Worm (Caenorhabditis elegans) whole organism, early embryonic: ENCODE results near the gene ZK1127.4.
"Not testable (repeated sequence)": the region's sequence is repeated elsewhere in the genome, so short reads cannot be mapped to it uniquely, and the experiment has no call there.

Source experiments
- B0310.2 ChIP-seq: sonication (generic microtip); optimal IDR thresholded peaks from 2 replicates; lab custom pipeline; 2016; ENCODE audit warnings: mild to moderate bottlenecking, missing genetic modification characterization, missing compliant biosample characterization
- F13C5.2 ChIP-seq: sonication (generic microtip); optimal IDR thresholded peaks from 2 replicates; lab custom pipeline; 2017; ENCODE audit warnings: mild to moderate bottlenecking, missing genetic modification characterization, inconsistent platforms, missing compliant biosample characterization
- aly-1 ChIP-seq: sonication (generic microtip); optimal IDR thresholded peaks from 2 replicates; lab custom pipeline; 2016; ENCODE audit warnings: missing genetic modification characterization, missing compliant biosample characterization
- ama-1 ChIP-seq: fragments of 150-350 bp; optimal IDR thresholded peaks from 2 replicates; lab custom pipeline; 2014
- ceh-13 ChIP-seq: fragments of 200-800 bp; sonication (Bioruptor generic); optimal IDR thresholded peaks from 2 replicates; lab custom pipeline; 2018; ENCODE audit warnings: mild to moderate bottlenecking, missing genetic modification characterization, missing compliant biosample characterization
- ceh-36 ChIP-seq: sonication (generic microtip); optimal IDR thresholded peaks from 2 replicates; lab custom pipeline; 2016; ENCODE audit warnings: missing genetic modification characterization, inconsistent platforms, missing compliant biosample characterization
- ets-7 ChIP-seq: sonication (generic microtip); optimal IDR thresholded peaks from 2 replicates; lab custom pipeline; 2016; ENCODE audit warnings: missing genotype, missing genetic modification characterization, missing compliant biosample characterization
- flt-1 ChIP-seq: fragments of 200-800 bp; sonication (Bioruptor generic); IDR thresholded peaks from 2 replicates; pipeline ENCODE4 v1.3.6; 2022; ENCODE audit warnings: missing genetic modification characterization, missing compliant biosample characterization
- hmbx-1 ChIP-seq: sonication (generic microtip); optimal IDR thresholded peaks from 2 replicates; lab custom pipeline; 2016; ENCODE audit warnings: mild to moderate bottlenecking, missing genetic modification characterization, missing compliant biosample characterization
- hmg-4 ChIP-seq: fragments of 200-800 bp; sonication (Bioruptor generic); optimal IDR thresholded peaks from 2 replicates; lab custom pipeline; 2018; ENCODE audit warnings: mild to moderate bottlenecking, missing genetic modification characterization, missing compliant biosample characterization
- hnd-1 ChIP-seq: sonication (generic microtip); optimal IDR thresholded peaks from 2 replicates; lab custom pipeline; 2016; ENCODE audit warnings: missing genetic modification characterization, missing compliant biosample characterization
- pes-1 ChIP-seq: fragments of 200-800 bp; sonication (Bioruptor generic); IDR thresholded peaks from 2 replicates; pipeline ENCODE4 v1.3.6; 2022; ENCODE audit warnings: missing genetic modification reagents, missing genetic modification characterization, missing compliant biosample characterization
- scrt-1 ChIP-seq: fragments of 200-800 bp; sonication (Bioruptor generic); IDR thresholded peaks from 2 replicates; pipeline ENCODE4 v1.3.6; 2022; ENCODE audit warnings: missing genetic modification characterization, missing compliant biosample characterization
- sea-1 ChIP-seq: fragments of 200-800 bp; sonication (Bioruptor generic); conservative IDR thresholded peaks from 2 replicates; pipeline ENCODE4 v1.3.6; 2022; ENCODE audit warnings: missing genetic modification characterization, missing compliant biosample characterization
- tbx-11 ChIP-seq: fragments of 200-800 bp; sonication (Bioruptor generic); IDR thresholded peaks from 2 replicates; pipeline ENCODE4 v1.3.6; 2022; ENCODE audit warnings: missing genetic modification characterization, missing compliant biosample characterization
- tbx-37 ChIP-seq: fragments of 200-800 bp; sonication (Bioruptor generic); conservative IDR thresholded peaks from 2 replicates; pipeline ENCODE4 v1.3.6; 2022; ENCODE audit warnings: missing genetic modification reagents, missing genetic modification characterization, missing compliant biosample characterization
- tra-4 ChIP-seq: sonication (generic microtip); optimal IDR thresholded peaks from 2 replicates; lab custom pipeline; 2017; ENCODE audit warnings: missing genetic modification characterization, missing compliant biosample characterization

ZK1127.4 gene

DNA sequence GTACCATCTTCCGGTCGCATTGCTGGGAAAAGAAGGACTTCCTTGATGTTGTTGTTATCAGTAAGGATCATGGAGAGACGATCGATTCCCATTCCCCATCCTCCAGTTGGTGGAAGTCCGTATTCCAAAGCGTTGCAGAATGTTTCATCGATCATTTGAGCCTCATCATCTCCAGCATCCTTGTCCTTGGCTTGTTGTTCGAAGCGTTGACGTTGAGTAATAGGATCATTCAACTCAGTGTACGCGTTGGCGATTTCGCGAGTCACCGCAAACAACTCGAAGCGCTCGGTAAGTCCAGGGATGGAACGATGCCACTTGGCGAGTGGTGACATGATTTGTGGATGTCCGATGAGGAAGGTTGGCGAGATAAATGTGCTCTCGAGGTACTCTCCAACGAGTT lies 16.7 kb downstream of the ZK1127.4 start:
- TF ChIP-seq ama-1 (lab: Kevin White, UChicago) = no peak
- no peak for TF ChIP-seq hmbx-1
- no peak for TF ChIP-seq F13C5.2 (tag; lab: Kevin White, UChicago)

DNA sequence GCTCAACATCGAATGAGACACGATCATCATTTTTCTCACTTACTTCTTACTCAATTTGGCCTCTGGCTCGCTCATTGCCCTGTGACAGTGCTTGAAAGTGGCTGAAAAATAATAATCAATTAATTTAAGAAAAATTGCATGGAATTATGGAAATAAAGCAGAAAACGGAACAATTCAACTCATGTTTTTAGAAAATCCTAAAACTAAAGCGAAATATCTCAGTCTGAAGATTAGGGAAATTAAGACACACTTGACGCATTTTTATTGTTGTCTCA lies 18.5 kb downstream of the ZK1127.4 start, which contains the start of gene kars-1:
Gene kars-1 (minus strand): TSS at position 101 of the 275 bp plus-strand sequence.
- TF ChIP-seq hmg-4 (GFP tag; lab: Kevin White, UChicago) (no peak), pes-1 (GFP tag; lab: Robert Waterston, UW) (no peak), ceh-13 (no peak), sea-1 (GFP tag; lab: Robert Waterston, UW) (no peak), hnd-1 (tag; lab: Kevin White, UChicago) (no peak), tbx-37 (no peak), flt-1 (no peak), ama-1 (lab: Kevin White, UChicago) (no peak), ets-7 (no peak), tbx-11 (GFP tag; lab: Robert Waterston, UW) (no peak), F13C5.2 (tag; lab: Kevin White, UChicago) (no peak)

DNA sequence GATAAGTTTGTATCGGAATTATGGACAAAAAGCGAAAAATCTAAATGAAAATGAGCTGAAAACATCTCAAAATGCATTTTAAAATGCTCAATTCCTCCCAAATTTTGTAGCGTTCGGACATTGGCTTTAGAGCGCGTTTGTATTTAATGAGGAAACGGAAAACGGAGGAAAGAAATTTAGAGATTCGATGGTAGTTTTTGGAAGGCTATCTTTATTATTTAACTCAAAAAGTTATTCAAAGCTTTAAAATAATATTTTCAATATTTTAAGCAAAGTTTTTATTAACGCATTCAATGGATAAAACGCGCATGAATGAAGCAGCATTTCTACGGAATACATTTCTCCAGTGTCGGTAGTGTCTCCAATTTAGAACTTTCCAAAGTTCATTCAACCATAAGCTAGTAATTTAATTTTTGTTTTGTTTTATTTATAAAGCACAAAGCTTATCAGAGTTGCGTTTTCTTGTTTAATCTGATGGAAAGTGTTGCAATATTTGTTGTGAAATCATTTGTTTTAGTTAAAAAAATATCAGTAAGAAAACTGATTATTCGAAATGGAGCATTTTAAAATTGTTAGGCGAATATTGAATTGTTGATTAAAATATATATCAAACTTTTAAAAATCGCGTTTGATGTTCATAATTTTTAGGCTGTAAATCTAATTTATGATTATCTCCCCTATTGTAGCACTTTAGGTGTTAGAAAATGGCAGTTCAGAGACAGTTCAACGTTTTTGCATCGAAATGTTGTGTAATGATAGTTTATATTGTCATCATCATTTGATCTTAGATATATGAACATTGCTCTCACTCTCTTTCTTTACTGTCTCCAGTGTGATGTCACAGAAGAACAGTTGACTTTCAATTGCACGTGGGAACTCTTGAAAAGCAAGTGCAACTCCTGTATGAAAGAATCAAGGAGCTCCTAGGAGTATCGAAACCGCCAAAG lies 19.1 kb downstream of the ZK1127.4 start:
- TF ChIP-seq tbx-11 (GFP tag; lab: Robert Waterston, UW) (no peak), tbx-37 (0 out of 2 replicates have a peak, but pooled peaks have one; percentile 19), hnd-1 (tag; lab: Kevin White, UChicago) (peak; percentile 5), ceh-13 (peak; percentile 5), ets-7 (peak; percentile 18)

DNA sequence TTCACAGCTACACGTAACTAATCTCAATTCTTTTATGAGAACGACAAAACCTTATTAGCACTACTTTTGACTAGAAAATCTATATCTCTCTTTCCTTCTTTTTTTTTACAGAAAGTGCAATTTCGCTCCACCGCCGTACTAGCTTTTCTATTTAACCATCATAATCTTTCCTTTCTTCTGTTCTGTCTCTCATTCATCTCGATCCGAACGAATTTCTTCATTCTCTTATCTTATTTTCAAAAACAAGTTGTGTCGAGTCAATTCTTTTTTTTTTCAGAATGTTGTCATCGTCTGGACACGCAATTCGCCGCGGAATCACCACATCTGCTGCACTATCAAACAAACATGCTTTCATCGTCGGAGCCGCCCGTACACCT lies 19.8 kb downstream of the ZK1127.4 start, which contains the start of gene kat-1:
Gene kat-1 (plus strand): TSS at position 278 of the 377 bp plus-strand sequence.
- TF ChIP-seq flt-1 (no peak), ets-7 (no peak), ama-1 (lab: Kevin White, UChicago) (no peak), hmg-4 (GFP tag; lab: Kevin White, UChicago) (no peak), tbx-37 (no peak), tbx-11 (GFP tag; lab: Robert Waterston, UW) (no peak), F13C5.2 (tag; lab: Kevin White, UChicago) (no peak), B0310.2 (no peak)

DNA sequence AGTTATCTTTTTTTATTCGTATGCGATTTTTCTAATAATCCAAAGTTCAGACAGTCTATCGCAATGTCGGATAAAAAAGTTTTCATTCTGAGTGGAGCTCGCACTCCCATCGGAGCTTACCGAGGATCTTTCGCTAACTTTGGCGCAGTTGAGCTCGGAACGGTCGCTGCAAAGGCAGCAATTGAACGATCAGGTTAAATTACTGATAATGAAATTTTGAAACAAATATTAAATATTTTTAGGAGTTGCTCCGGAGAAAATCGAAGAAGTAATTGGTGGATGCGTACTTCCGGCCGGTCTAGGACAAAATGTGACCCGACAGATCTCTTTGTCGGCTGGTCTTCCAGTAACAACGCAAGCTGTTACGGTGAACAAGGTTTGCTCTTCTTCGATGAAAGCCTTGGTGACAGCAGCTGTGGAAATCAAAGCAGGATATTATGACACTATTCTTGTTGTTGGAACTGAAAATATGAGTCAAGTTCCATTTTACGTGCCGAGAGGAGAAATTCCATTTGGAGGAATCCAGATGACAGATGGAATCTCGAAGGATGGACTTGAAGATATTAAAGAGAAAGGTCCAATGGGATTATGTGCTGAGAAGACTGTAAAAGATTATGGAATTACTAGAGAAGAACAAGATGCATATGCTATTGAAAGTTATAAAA lies 21.9 kb downstream of the ZK1127.4 start, which contains the start of gene T02G5.7:
Gene T02G5.7 (plus strand): TSS at position 51 of the 665 bp plus-strand sequence.
- TF ChIP-seq hmbx-1 (no peak), F13C5.2 (tag; lab: Kevin White, UChicago) (no peak), B0310.2 (no peak), ama-1 (lab: Kevin White, UChicago) (no peak), tra-4 (no peak), scrt-1 (GFP tag; lab: Robert Waterston, UW) (no peak), ceh-36 (tag; lab: Kevin White, UChicago) (no peak), hmg-4 (GFP tag; lab: Kevin White, UChicago) (no peak), tbx-37 (no peak), hnd-1 (tag; lab: Kevin White, UChicago) (no peak), tbx-11 (GFP tag; lab: Robert Waterston, UW) (no peak), aly-1 (no peak)

DNA sequence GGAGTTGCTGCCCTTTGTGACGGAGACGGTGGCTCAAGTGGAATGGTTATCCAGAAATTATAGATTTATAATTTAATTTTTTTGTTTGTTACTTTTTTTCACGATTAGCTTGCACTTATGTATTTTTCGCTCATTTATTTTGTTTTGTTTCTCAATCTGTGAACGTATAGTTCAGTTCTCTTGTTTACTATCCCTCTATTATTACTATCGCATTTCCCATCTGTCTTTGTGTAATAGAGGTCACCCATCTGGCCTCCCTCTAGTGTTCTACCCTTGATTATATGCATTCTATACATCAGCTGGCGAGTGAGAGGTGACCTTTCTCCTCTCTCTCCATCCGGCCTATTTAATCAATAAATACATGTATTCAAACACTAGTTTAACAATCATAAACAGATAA lies 30.3 kb downstream of the ZK1127.4 start, which contains the start of the genes T02G5.14 and T02G5.15:
Gene T02G5.14 (plus strand): TSS at position 301 of the 400 bp plus-strand sequence.
Gene T02G5.15 (plus strand): TSS at position 301 of the 400 bp plus-strand sequence.
- TF ChIP-seq ceh-36 (tag; lab: Kevin White, UChicago); hmbx-1; tbx-37: not testable (repeated sequence)

DNA sequence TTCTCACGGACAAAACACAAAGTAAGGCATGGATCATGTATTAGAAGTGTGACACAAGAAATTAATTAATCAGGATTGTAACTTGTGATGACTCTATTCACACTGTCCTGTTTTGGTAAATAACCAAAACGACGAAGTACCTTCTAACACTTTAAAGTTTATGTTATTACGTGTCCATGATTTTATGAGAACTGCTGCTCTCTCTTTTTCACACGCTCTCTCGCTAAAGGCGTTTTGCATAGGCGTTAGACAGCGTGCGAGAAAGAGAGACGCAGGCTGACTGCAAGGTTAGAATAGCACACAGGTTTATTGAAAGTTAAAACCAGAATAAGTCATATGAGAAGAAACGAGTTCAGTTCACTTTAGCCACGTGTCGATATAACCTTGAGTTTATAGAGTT lies 36.3 kb downstream of the ZK1127.4 start:
- TF ChIP-seq ama-1 (lab: Kevin White, UChicago) (no peak), tbx-11 (GFP tag; lab: Robert Waterston, UW) (no peak), tbx-37 (no peak), scrt-1 (GFP tag; lab: Robert Waterston, UW) (no peak), tra-4 (no peak), aly-1 (no peak), hmg-4 (GFP tag; lab: Kevin White, UChicago) (no peak)

DNA sequence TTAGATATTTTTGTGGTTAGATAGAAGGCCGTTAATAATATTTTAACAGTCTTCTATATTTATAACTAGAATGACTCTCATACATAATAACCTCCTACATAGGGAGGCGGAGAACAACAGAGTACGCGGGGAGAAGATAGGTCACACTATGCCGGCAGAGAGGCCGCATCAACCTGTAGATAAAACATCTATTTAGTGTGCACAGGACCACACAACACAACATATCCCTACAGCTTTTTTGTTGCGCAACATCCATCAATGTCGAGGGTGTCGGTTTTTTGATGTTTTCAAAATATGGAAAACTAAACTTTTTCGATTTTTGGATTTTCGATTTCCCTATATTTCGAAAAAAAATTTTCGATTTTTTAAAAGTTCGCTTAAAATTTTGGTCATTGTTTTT lies 37.1 kb downstream of the ZK1127.4 start:
- no peak for TF ChIP-seq scrt-1 (GFP tag; lab: Robert Waterston, UW)
- TF ChIP-seq hmbx-1 = no peak
- no peak for TF ChIP-seq tra-4
- TF ChIP-seq ceh-13 = no peak
- TF ChIP-seq sea-1 (GFP tag; lab: Robert Waterston, UW) = no peak
- TF ChIP-seq hmg-4 (GFP tag; lab: Kevin White, UChicago) = peak; percentile 44
- TF ChIP-seq flt-1 = no peak
- 0 out of 2 replicates have a peak, but pooled peaks have one; percentile 4 for TF ChIP-seq pes-1 (GFP tag; lab: Robert Waterston, UW)
- no peak for TF ChIP-seq ceh-36 (tag; lab: Kevin White, UChicago)
- TF ChIP-seq ets-7 = no peak
- TF ChIP-seq B0310.2 = no peak
